Worm (Caenorhabditis elegans) whole organism, mixed stage, embryonic: ENCODE data around the gene C01G10.14.
A peak's percentile ranks its signal among the peaks of the same experiment; 100 is the strongest.

Experiments used
- M03D4.4 ChIP-seq: sonication (generic microtip); optimal IDR thresholded peaks from 2 replicates; lab custom pipeline; 2017; ENCODE audit warnings: mild to moderate bottlenecking, missing genetic modification characterization, missing compliant biosample characterization
- bed-3 ChIP-seq: fragments of 200-800 bp; sonication (Bioruptor generic); optimal IDR thresholded peaks from 3 replicates; lab custom pipeline; 2018; ENCODE audit warnings: mild to moderate bottlenecking, missing genetic modification characterization, moderate library complexity, missing compliant biosample characterization
- blmp-1 ChIP-seq: fragments of 150-350 bp; optimal IDR thresholded peaks from 2 replicates; lab custom pipeline; 2014; ENCODE audit warnings: missing biosample characterization, missing genetic modification characterization
- ceh-39 ChIP-seq: fragments of 150-350 bp; optimal IDR thresholded peaks from 2 replicates; lab custom pipeline; 2014; ENCODE audit warnings: missing biosample characterization, missing genetic modification characterization
- ceh-43 ChIP-seq: fragments of 200-800 bp; sonication (Bioruptor generic); optimal IDR thresholded peaks from 2 replicates; lab custom pipeline; 2018; ENCODE audit warnings: mild to moderate bottlenecking, missing genetic modification characterization, moderate library complexity, missing compliant biosample characterization
- ceh-83 ChIP-seq: fragments of 200-800 bp; sonication (Bioruptor generic); optimal IDR thresholded peaks from 2 replicates; lab custom pipeline; 2018; ENCODE audit warnings: mild to moderate bottlenecking, missing genetic modification characterization, missing compliant biosample characterization
- ces-1 ChIP-seq: fragments of 150-350 bp; optimal IDR thresholded peaks from 2 replicates; lab custom pipeline; 2014; ENCODE audit warnings: missing biosample characterization, missing genetic modification reagents, missing genetic modification characterization
- cnd-1 ChIP-seq: fragments of 200-800 bp; sonication (Bioruptor generic); optimal IDR thresholded peaks from 2 replicates; lab custom pipeline; 2018; ENCODE audit warnings: mild to moderate bottlenecking, missing genetic modification characterization, missing compliant biosample characterization
- drap-1 ChIP-seq: fragments of 200-800 bp; sonication (Bioruptor generic); optimal IDR thresholded peaks from 3 replicates; lab custom pipeline; 2018; ENCODE audit warnings: mild to moderate bottlenecking, missing genetic modification characterization, missing compliant biosample characterization
- elt-1 ChIP-seq: sonication (generic microtip); optimal IDR thresholded peaks from 2 replicates; lab custom pipeline; 2017; ENCODE audit warnings: missing genetic modification characterization, mild to moderate bottlenecking, missing compliant biosample characterization, antibody characterized with exemption, moderate library complexity, borderline replicate concordance; ENCODE audit not compliant: insufficient read depth
- elt-3 ChIP-seq: fragments of 150-350 bp; optimal IDR thresholded peaks from 2 replicates; lab custom pipeline; 2014; ENCODE audit warnings: missing biosample characterization, missing genetic modification characterization
- flh-1 ChIP-seq: fragments of 200-800 bp; sonication (Bioruptor generic); optimal IDR thresholded peaks from 2 replicates; lab custom pipeline; 2018; ENCODE audit warnings: mild to moderate bottlenecking, missing genetic modification characterization, moderate library complexity, missing compliant biosample characterization
- ham-2 ChIP-seq: fragments of 200-800 bp; sonication (Bioruptor generic); optimal IDR thresholded peaks from 2 replicates; lab custom pipeline; 2018; ENCODE audit warnings: mild to moderate bottlenecking, missing genetic modification characterization, missing compliant biosample characterization
- hlh-1 ChIP-seq: fragments of 150-350 bp; optimal IDR thresholded peaks from 2 replicates; lab custom pipeline; 2014; ENCODE audit warnings: missing biosample characterization, missing genetic modification reagents, missing genetic modification characterization
- lin-13 ChIP-seq: fragments of 150-350 bp; optimal IDR thresholded peaks from 2 replicates; lab custom pipeline; 2014; ENCODE audit warnings: missing biosample characterization, missing genetic modification characterization
- lin-32 ChIP-seq: fragments of 200-800 bp; sonication (Bioruptor generic); optimal IDR thresholded peaks from 2 replicates; lab custom pipeline; 2018; ENCODE audit warnings: mild to moderate bottlenecking, missing genetic modification characterization, missing compliant biosample characterization
- lsy-2 ChIP-seq: fragments of 150-350 bp; optimal IDR thresholded peaks from 2 replicates; lab custom pipeline; 2014; ENCODE audit warnings: missing biosample characterization, missing genetic modification characterization
- mab-5 ChIP-seq: fragments of 150-350 bp; optimal IDR thresholded peaks from 2 replicates; lab custom pipeline; 2014; ENCODE audit warnings: missing biosample characterization, missing genetic modification characterization
- mep-1 ChIP-seq: fragments of 150-350 bp; optimal IDR thresholded peaks from 2 replicates; lab custom pipeline; 2017; ENCODE audit warnings: missing biosample characterization, missing genetic modification reagents, missing genetic modification characterization, inconsistent platforms
- mls-2 ChIP-seq: sonication (generic microtip); optimal IDR thresholded peaks from 2 replicates; lab custom pipeline; 2016; ENCODE audit warnings: mild to moderate bottlenecking, missing genetic modification characterization, moderate library complexity, missing compliant biosample characterization
- nhr-12 ChIP-seq: fragments of 150-350 bp; optimal IDR thresholded peaks from 2 replicates; lab custom pipeline; 2014; ENCODE audit warnings: missing biosample characterization, missing genetic modification characterization
- nhr-2 ChIP-seq: fragments of 150-350 bp; optimal IDR thresholded peaks from 2 replicates; lab custom pipeline; 2014; ENCODE audit warnings: missing biosample characterization, missing genetic modification characterization
- nhr-237 ChIP-seq: fragments of 150-350 bp; optimal IDR thresholded peaks from 2 replicates; lab custom pipeline; 2014; ENCODE audit warnings: missing biosample characterization, missing genetic modification characterization
- nhr-28 ChIP-seq: fragments of 150-350 bp; optimal IDR thresholded peaks from 2 replicates; lab custom pipeline; 2014; ENCODE audit warnings: missing biosample characterization, missing genetic modification characterization
- nhr-76 ChIP-seq: sonication (generic microtip); optimal IDR thresholded peaks from 2 replicates; lab custom pipeline; 2017; ENCODE audit warnings: missing biosample characterization, missing genetic modification characterization
- pha-4 ChIP-seq: fragments of 150-350 bp; optimal IDR thresholded peaks from 2 replicates; lab custom pipeline; 2018; ENCODE audit warnings: missing biosample characterization, missing genetic modification reagents, missing genetic modification characterization
- sem-2 ChIP-seq: fragments of 200-800 bp; sonication (Bioruptor generic); optimal IDR thresholded peaks from 2 replicates; lab custom pipeline; 2018; ENCODE audit warnings: mild to moderate bottlenecking, missing genetic modification characterization, missing compliant biosample characterization
- snpc-4 ChIP-seq: fragments of 150-350 bp; optimal IDR thresholded peaks from 2 replicates; lab custom pipeline; 2014; ENCODE audit warnings: missing biosample characterization, missing genetic modification characterization
- sptf-1 ChIP-seq: sonication (generic microtip); optimal IDR thresholded peaks from 2 replicates; lab custom pipeline; 2017; ENCODE audit warnings: mild to moderate bottlenecking, missing genetic modification characterization, moderate library complexity, missing compliant biosample characterization
- tbx-8 ChIP-seq: fragments of 200-800 bp; sonication (Bioruptor generic); optimal IDR thresholded peaks from 2 replicates; lab custom pipeline; 2018; ENCODE audit warnings: mild to moderate bottlenecking, missing genetic modification characterization, moderate library complexity, missing compliant biosample characterization
- unc-120 ChIP-seq: sonication (generic microtip); optimal IDR thresholded peaks from 2 replicates; lab custom pipeline; 2017; ENCODE audit warnings: missing genetic modification characterization, missing compliant biosample characterization; ENCODE audit not compliant: poor library complexity, severe bottlenecking
- unc-39 ChIP-seq: fragments of 150-350 bp; optimal IDR thresholded peaks from 2 replicates; lab custom pipeline; 2014; ENCODE audit warnings: missing biosample characterization, missing genetic modification characterization
- zip-8 ChIP-seq: fragments of 150-350 bp; optimal IDR thresholded peaks from 2 replicates; lab custom pipeline; 2014; ENCODE audit warnings: missing biosample characterization, missing genetic modification characterization
- ztf-11 ChIP-seq: fragments of 150-350 bp; optimal IDR thresholded peaks from 2 replicates; lab custom pipeline; 2014; ENCODE audit warnings: missing biosample characterization, missing genetic modification characterization

C01G10.14 gene

ce11 chrV:15067165-15067564, 38.6 kb downstream of the C01G10.14 start, which contains the start of gene C25D7.10:
C25D7.10 (plus strand) TSS chrV:15067465.
- TF ChIP-seq flh-1 (GFP tag; lab: Kevin White, UChicago) (no peak), elt-1 (tag; lab: Kevin White, UChicago) (no peak), nhr-28 (no peak), cnd-1 (tag; lab: Kevin White, UChicago) (no peak), pha-4 (no peak), unc-120 (tag; lab: Kevin White, UChicago) (no peak)

- TF ChIP-seq ceh-83 (GFP tag; lab: Kevin White, UChicago) (no peak), elt-3 (tag; lab: Kevin White, UChicago) (no peak), M03D4.4 (no peak), nhr-237 (no peak), zip-8 (tag; lab: Kevin White, UChicago) (no peak), hlh-1 (tag; lab: Kevin White, UChicago) (no peak), ces-1 (GFP tag; lab: Kevin White, UChicago) (no peak), lsy-2 (tag; lab: Kevin White, UChicago) (no peak), unc-39 (tag; lab: Kevin White, UChicago) (no peak), lin-32 (no peak), unc-120 (tag; lab: Kevin White, UChicago) (no peak), pha-4 (no peak), nhr-12 (no peak), elt-1 (tag; lab: Kevin White, UChicago) (no peak), drap-1 (GFP tag; lab: Kevin White, UChicago) (no peak), snpc-4 (tag; lab: Kevin White, UChicago) (no peak), cnd-1 (tag; lab: Kevin White, UChicago) (no peak)
Measured at ce11 chrV:15065837-15066348, 39.9 kb downstream of the C01G10.14 start, which contains the start of gene otub-1. otub-1 (plus strand) TSS chrV:15066298.

ce11 chrV:15065068-15065744, 40.5 kb downstream of the C01G10.14 start, which contains the start of gene C25D7.9:
C25D7.9 (plus strand) TSS chrV:15065135.
- TF ChIP-seq elt-3 (tag; lab: Kevin White, UChicago) (no peak), lin-32 (no peak), elt-1 (tag; lab: Kevin White, UChicago) (no peak), zip-8 (tag; lab: Kevin White, UChicago) (no peak), ceh-39 (tag; lab: Kevin White, UChicago) (peak; percentile 20), cnd-1 (tag; lab: Kevin White, UChicago) (no peak), pha-4 (no peak), ham-2 (GFP tag; lab: Kevin White, UChicago) (no peak), mep-1 (peak; percentile 13), ces-1 (GFP tag; lab: Kevin White, UChicago) (peak; percentile 8), unc-120 (tag; lab: Kevin White, UChicago) (no peak), sem-2 (GFP tag; lab: Kevin White, UChicago) (no peak), drap-1 (GFP tag; lab: Kevin White, UChicago) (peak; percentile 55), nhr-2 (tag; lab: Kevin White, UChicago) (peak; percentile 77), ceh-43 (no peak), tbx-8 (GFP tag; lab: Kevin White, UChicago) (no peak), bed-3 (GFP tag; lab: Kevin White, UChicago) (no peak), lsy-2 (tag; lab: Kevin White, UChicago) (no peak), nhr-76 (tag; lab: Kevin White, UChicago) (no peak), nhr-12 (no peak), mls-2 (peak; percentile 51), ceh-83 (GFP tag; lab: Kevin White, UChicago) (no peak), nhr-237 (no peak), flh-1 (GFP tag; lab: Kevin White, UChicago) (no peak), mab-5 (tag; lab: Kevin White, UChicago) (no peak), nhr-28 (no peak), lin-13 (tag; lab: Kevin White, UChicago) (no peak), sptf-1 (peak; percentile 24), unc-39 (tag; lab: Kevin White, UChicago) (no peak), blmp-1 (tag; lab: Kevin White, UChicago) (no peak), ztf-11 (tag; lab: Kevin White, UChicago) (no peak)
